Fruit fly (Drosophila melanogaster): ENCODE measurements around the gene fusl.

DNA sequence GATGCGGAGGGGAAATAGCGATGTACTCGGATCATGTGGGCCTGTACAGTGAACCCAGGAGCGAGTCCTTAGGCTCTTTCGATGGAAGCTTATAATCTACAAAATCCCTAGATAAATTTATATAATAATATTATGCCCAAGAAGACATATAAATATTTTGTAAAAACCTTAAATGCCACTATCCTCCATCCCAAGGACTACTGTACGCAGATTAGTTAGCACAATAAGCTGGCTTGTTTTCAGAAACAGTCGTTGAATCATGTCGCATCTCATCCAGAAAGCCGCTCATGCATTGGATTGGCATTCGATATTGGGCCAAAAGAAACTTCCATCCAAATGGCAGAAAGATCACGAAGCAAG lies 49.6 kb downstream of the fusl start:
- peak; percentile 76 for TF ChIP-seq Ets96B (tag; optimal IDR thresholded peaks at IDR 0.05)
- no peak for TF ChIP-seq CG11902 (GFP tag; optimal IDR thresholded peaks at IDR 0.05)
- TF ChIP-seq Eip93F (GFP tag; optimal IDR thresholded peaks at IDR 0.05) = no peak
- TF ChIP-seq CG8319 (GFP tag; optimal IDR thresholded peaks at IDR 0.05) = peak; percentile 44
- TF ChIP-seq vri (GFP tag; optimal IDR thresholded peaks at IDR 0.05) = no peak
- no peak for TF ChIP-seq CG16779 (tag; optimal IDR thresholded peaks at IDR 0.05)
- TF ChIP-seq CG6854 (GFP tag; optimal IDR thresholded peaks at IDR 0.05) = no peak
- TF ChIP-seq Hr39 (GFP tag; optimal IDR thresholded peaks at IDR 0.05) = no peak

Measured in whole organism, prepupa.